Worm (Caenorhabditis elegans): ENCODE measurements around the gene Y45G12B.3.

DNA sequence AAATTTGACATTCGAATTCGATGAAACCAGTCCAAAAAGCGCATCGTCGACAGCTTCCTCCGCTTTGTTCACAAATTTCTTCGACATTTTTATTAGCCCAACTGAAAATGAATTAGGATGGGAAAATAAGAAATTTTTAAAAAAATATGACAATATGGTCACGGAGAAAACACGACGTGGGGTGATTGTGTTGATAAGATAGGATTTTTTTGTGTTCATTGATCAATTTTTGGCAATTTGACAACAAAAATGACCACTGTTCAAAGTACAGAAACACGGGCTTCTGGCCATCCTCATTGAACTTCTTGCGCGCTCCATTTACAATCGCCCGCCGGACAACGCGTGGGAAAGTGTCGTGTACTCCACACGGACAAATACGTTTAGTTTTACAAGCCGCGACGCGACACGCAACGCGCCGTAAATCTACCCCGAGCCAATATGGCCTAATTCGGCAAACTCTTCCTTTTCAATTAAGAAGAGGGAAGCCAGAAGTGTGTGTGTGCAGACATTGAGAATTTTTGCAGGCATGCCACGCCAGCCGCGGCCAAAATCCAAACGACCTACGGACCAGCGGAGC is 43.4 kb downstream of the Y45G12B.3 start, which contains the start of the genes W02H5.8 and angl-1:
- TF ChIP-seq him-1 (tag; optimal IDR thresholded peaks at IDR 0.05) (no peak), W03F9.2 (tag; optimal IDR thresholded peaks at IDR 0.05) (no peak)
